Fruit fly (Drosophila melanogaster) whole organism, prepupa: ENCODE data around the gene CtBP.

ENCODE experiments used
- CG3032 ChIP-seq: fragments of 200-800 bp; optimal IDR thresholded peaks from 2 replicates; lab custom pipeline; 2019; ENCODE audit warnings: missing biosample characterization, mild to moderate bottlenecking, missing genetic modification characterization, moderate library complexity
- CG6808 ChIP-seq: fragments of 200-800 bp; sonication (Bioruptor generic); optimal IDR thresholded peaks from 3 replicates; lab custom pipeline; 2017; ENCODE audit warnings: missing biosample characterization, missing genetic modification characterization, mild to moderate bottlenecking, moderate library complexity, missing genetic modification reagents
- CG7368 ChIP-seq: fragments of 200-800 bp; sonication (Bioruptor generic); optimal IDR thresholded peaks from 3 replicates; lab custom pipeline; 2016; ENCODE audit warnings: missing biosample characterization, missing genetic modification characterization
- CG8119 ChIP-seq: fragments of 200-800 bp; sonication (Bioruptor generic); IDR thresholded peaks from 3 replicates; pipeline ENCODE4 v1.3.6; 2022; ENCODE audit warnings: missing biosample characterization, missing genetic modification characterization
- fd59A ChIP-seq: fragments of 200-800 bp; sonication (Bioruptor generic); optimal IDR thresholded peaks from 2 replicates; lab custom pipeline; 2017; ENCODE audit warnings: missing biosample characterization, mild to moderate bottlenecking, missing genetic modification characterization, missing genetic modification reagents
- net ChIP-seq: fragments of 200-800 bp; sonication (Bioruptor generic); optimal IDR thresholded peaks from 3 replicates; lab custom pipeline; 2016; ENCODE audit warnings: missing biosample characterization, missing genetic modification characterization
- spab ChIP-seq: fragments of 200-800 bp; sonication (Bioruptor generic); optimal IDR thresholded peaks from 2 replicates; lab custom pipeline; 2017; ENCODE audit warnings: missing biosample characterization, mild to moderate bottlenecking, missing genetic modification characterization, missing genetic modification reagents

- no peak for TF ChIP-seq spab (GFP tag; lab: Kevin White, UChicago)
- no peak for TF ChIP-seq CG8119 (GFP tag; lab: Robert Waterston, UW)
- no peak for TF ChIP-seq CG7368 (GFP tag; lab: Kevin White, UChicago)
- TF ChIP-seq net (GFP tag; lab: Kevin White, UChicago), result no peak
- no peak for TF ChIP-seq fd59A (GFP tag; lab: Kevin White, UChicago)
- TF ChIP-seq CG6808 (GFP tag; lab: Kevin White, UChicago), result no peak
- no peak for TF ChIP-seq CG3032 (tag; lab: Kevin White, UChicago)
Measured at dm6 chr3R:13063746-13064592, 52.5 kb downstream of the CtBP start.
